Worm (Caenorhabditis elegans): ENCODE measurements around the gene ssu-1.

ssu-1 gene

ce11 chrV:20133163-20133562 is at the start of gene ssu-1:
Gene ssu-1 (minus strand): TSS chrV:20133263.
- TF ChIP-seq R02D3.7 (tag; optimal IDR thresholded peaks at IDR 0.05) (no peak), hmg-11 (tag; optimal IDR thresholded peaks at IDR 0.05) (no peak), ceh-82 (tag; optimal IDR thresholded peaks at IDR 0.05) (no peak), nhr-76 (tag; optimal IDR thresholded peaks at IDR 0.05) (no peak), eor-1 (tag; optimal IDR thresholded peaks at IDR 0.05) (no peak), ZK546.5 (tag; optimal IDR thresholded peaks at IDR 0.05) (no peak), nfya-1 (tag; optimal IDR thresholded peaks at IDR 0.05; ENCODE audit: insufficient read depth) (no peak), ceh-9 (tag; optimal IDR thresholded peaks at IDR 0.05) (no peak), mdl-1 (tag; optimal IDR thresholded peaks at IDR 0.05) (no peak), zag-1 (tag; optimal IDR thresholded peaks at IDR 0.05) (no peak), pqm-1 (tag; optimal IDR thresholded peaks at IDR 0.05) (no peak), pha-4 (tag; optimal IDR thresholded peaks at IDR 0.05) (no peak)

ce11 chrV:20182311-20182710 is 49.2 kb upstream of the ssu-1 start:
- TF ChIP-seq lin-39 (tag; optimal IDR thresholded peaks at IDR 0.05) = no peak
- no peak for TF ChIP-seq nhr-237 (tag; optimal IDR thresholded peaks at IDR 0.05)
- no peak for TF ChIP-seq ceh-82 (tag; optimal IDR thresholded peaks at IDR 0.05)
- no peak for TF ChIP-seq nhr-12 (tag; optimal IDR thresholded peaks at IDR 0.05)
- no peak for TF ChIP-seq daf-12 (tag; optimal IDR thresholded peaks at IDR 0.05)
- TF ChIP-seq fos-1 (tag; optimal IDR thresholded peaks at IDR 0.05) = no peak
- TF ChIP-seq sea-2 (GFP tag; optimal IDR thresholded peaks at IDR 0.05) = no peak
- TF ChIP-seq unc-39 (tag; optimal IDR thresholded peaks at IDR 0.05) = no peak
- TF ChIP-seq nhr-77 (tag; optimal IDR thresholded peaks at IDR 0.05) = no peak
- no peak for TF ChIP-seq hmg-11 (tag; optimal IDR thresholded peaks at IDR 0.05)
- no peak for TF ChIP-seq ama-1 (optimal IDR thresholded peaks at IDR 0.05)
- no peak for TF ChIP-seq mml-1 (tag; optimal IDR thresholded peaks at IDR 0.05)
- no peak for TF ChIP-seq nhr-11 (tag; optimal IDR thresholded peaks at IDR 0.05)

- TF ChIP-seq mdl-1 (tag; optimal IDR thresholded peaks at IDR 0.05) (no peak), elt-3 (tag; optimal IDR thresholded peaks at IDR 0.05) (no peak), ztf-4 (tag; optimal IDR thresholded peaks at IDR 0.05) (no peak), mml-1 (tag; optimal IDR thresholded peaks at IDR 0.05) (no peak), nhr-11 (tag; optimal IDR thresholded peaks at IDR 0.05) (no peak), sea-2 (GFP tag; optimal IDR thresholded peaks at IDR 0.05) (no peak), nfya-1 (tag; optimal IDR thresholded peaks at IDR 0.05; ENCODE audit: insufficient read depth) (no peak), ceh-28 (tag; optimal IDR thresholded peaks at IDR 0.05) (no peak), lsy-12 (tag; optimal IDR thresholded peaks at IDR 0.05) (no peak)
Observed at ce11 chrV:20171941-20172340, 38.9 kb upstream of the ssu-1 start, which contains the start of gene srw-39. Gene srw-39 (minus strand): TSS chrV:20172041.

DNA sequence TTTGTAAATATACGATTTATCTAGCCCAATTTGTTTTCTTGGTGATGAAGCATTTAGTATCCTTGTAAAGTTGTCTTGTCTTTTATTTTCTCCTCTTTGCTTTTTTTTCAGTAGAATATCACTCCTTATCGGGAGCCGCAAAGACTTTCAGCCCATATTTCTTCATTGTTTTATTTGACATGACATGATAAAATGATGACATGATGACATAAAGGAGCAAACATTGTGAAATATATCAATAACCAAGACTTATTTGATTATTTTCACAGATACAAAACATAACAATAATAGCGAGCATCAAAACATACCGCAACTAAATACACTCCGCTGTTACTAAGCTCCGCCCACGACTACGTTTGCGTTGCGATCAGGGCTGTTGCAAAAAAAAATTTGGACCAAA is 32.7 kb upstream of the ssu-1 start:
- TF ChIP-seq nhr-23 (tag; optimal IDR thresholded peaks at IDR 0.05) = no peak
- TF ChIP-seq egl-27 (tag; optimal IDR thresholded peaks at IDR 0.05) = no peak
- TF ChIP-seq elt-2 (tag; optimal IDR thresholded peaks at IDR 0.05) = peak; percentile 71
- no peak for TF ChIP-seq ceh-9 (tag; optimal IDR thresholded peaks at IDR 0.05)
- no peak for TF ChIP-seq nhr-12 (tag; optimal IDR thresholded peaks at IDR 0.05)
- TF ChIP-seq ztf-11 (tag; optimal IDR thresholded peaks at IDR 0.05) = no peak
- TF ChIP-seq R02D3.7 (tag; optimal IDR thresholded peaks at IDR 0.05) = no peak
- peak; percentile 90 for TF ChIP-seq skn-1 (tag; optimal IDR thresholded peaks at IDR 0.05)
- no peak for TF ChIP-seq lsy-12 (tag; optimal IDR thresholded peaks at IDR 0.05)
- TF ChIP-seq nhr-76 (tag; optimal IDR thresholded peaks at IDR 0.05) = no peak
- no peak for TF ChIP-seq mdl-1 (tag; optimal IDR thresholded peaks at IDR 0.05)
- TF ChIP-seq mml-1 (tag; optimal IDR thresholded peaks at IDR 0.05) = no peak

ce11 chrV:20164059-20164892 is 31.2 kb upstream of the ssu-1 start, which contains the start of gene F19B2.5:
Gene F19B2.5 (minus strand): TSS chrV:20164165.
- TF ChIP-seq eor-1 (tag; optimal IDR thresholded peaks at IDR 0.05) (no peak), ceh-82 (tag; optimal IDR thresholded peaks at IDR 0.05) (no peak), snpc-4 (tag; optimal IDR thresholded peaks at IDR 0.05) (no peak), mml-1 (tag; optimal IDR thresholded peaks at IDR 0.05) (no peak), lsy-12 (tag; optimal IDR thresholded peaks at IDR 0.05) (peak; percentile 77), zag-1 (tag; optimal IDR thresholded peaks at IDR 0.05) (no peak), mdl-1 (tag; optimal IDR thresholded peaks at IDR 0.05) (no peak), pqm-1 (tag; optimal IDR thresholded peaks at IDR 0.05) (peak; percentile 73), sea-2 (GFP tag; optimal IDR thresholded peaks at IDR 0.05) (no peak), daf-12 (tag; optimal IDR thresholded peaks at IDR 0.05) (no peak), egl-5 (tag; optimal IDR thresholded peaks at IDR 0.05) (no peak), elt-1 (tag; optimal IDR thresholded peaks at IDR 0.05) (no peak), lin-39 (tag; optimal IDR thresholded peaks at IDR 0.05) (no peak), nhr-28 (tag; optimal IDR thresholded peaks at IDR 0.05) (no peak), ama-1 (optimal IDR thresholded peaks at IDR 0.05) (peak; percentile 89), nhr-12 (tag; optimal IDR thresholded peaks at IDR 0.05) (no peak), jun-1 (tag; optimal IDR thresholded peaks at IDR 0.05) (peak; percentile 74), pha-4 (tag; optimal IDR thresholded peaks at IDR 0.05) (peak; percentile 43), fos-1 (tag; optimal IDR thresholded peaks at IDR 0.05) (peak; percentile 8), nfya-1 (tag; optimal IDR thresholded peaks at IDR 0.05; ENCODE audit: insufficient read depth) (peak; percentile 13), nhr-77 (tag; optimal IDR thresholded peaks at IDR 0.05) (no peak), nhr-67 (tag; optimal IDR thresholded peaks at IDR 0.05) (no peak), elt-2 (tag; optimal IDR thresholded peaks at IDR 0.05) (peak; percentile 99), aly-2 (tag; optimal IDR thresholded peaks at IDR 0.05) (no peak), R02D3.7 (tag; optimal IDR thresholded peaks at IDR 0.05) (no peak), fkh-2 (tag; optimal IDR thresholded peaks at IDR 0.05) (no peak)

Data from whole organism, L3 larva.